Worm (Caenorhabditis elegans) whole organism, late embryonic: ENCODE results near the gene lat-2.

Experiments used
- ceh-48 ChIP-seq: sonication (generic microtip); optimal IDR thresholded peaks from 2 replicates; lab custom pipeline; 2016; ENCODE audit warnings: missing genetic modification characterization, inconsistent platforms, missing compliant biosample characterization
- ceh-9 ChIP-seq: sonication (generic microtip); optimal IDR thresholded peaks from 2 replicates; lab custom pipeline; 2016; ENCODE audit warnings: mild to moderate bottlenecking, missing genetic modification characterization, inconsistent platforms, missing compliant biosample characterization
- dmd-4 ChIP-seq: sonication (generic microtip); optimal IDR thresholded peaks from 2 replicates; lab custom pipeline; 2016; ENCODE audit warnings: borderline replicate concordance, missing genetic modification characterization, missing compliant biosample characterization
- pha-4 ChIP-seq: fragments of 150-350 bp; optimal IDR thresholded peaks from 2 replicates; lab custom pipeline; 2018; ENCODE audit warnings: missing biosample characterization, missing genetic modification reagents, missing genetic modification characterization
- unc-86 ChIP-seq: sonication (generic microtip); optimal IDR thresholded peaks from 2 replicates; lab custom pipeline; 2016; ENCODE audit warnings: missing genetic modification characterization, missing compliant biosample characterization

DNA sequence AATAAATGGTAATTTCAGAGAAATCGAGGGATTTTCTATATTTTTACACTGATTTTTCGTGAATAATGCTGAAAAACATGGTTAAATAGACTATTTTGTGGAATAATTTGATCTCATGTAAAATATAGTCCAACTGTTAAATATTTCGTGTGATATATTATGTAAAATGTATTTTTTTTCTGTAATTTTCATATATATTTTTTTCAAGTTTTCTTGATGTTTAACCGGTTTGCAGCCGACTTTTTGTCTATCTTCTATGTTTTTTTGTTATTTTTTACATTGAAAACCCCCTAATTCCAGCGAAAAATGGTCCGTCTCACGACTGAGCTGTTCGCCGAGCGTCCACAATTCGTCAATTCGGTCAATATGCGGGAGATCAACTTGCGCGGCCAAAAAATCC, 34.8 kb upstream of the lat-2 start, which contains the start of gene mog-2:
- TF ChIP-seq unc-86 (tag; lab: Kevin White, UChicago) (no peak), dmd-4 (tag; lab: Kevin White, UChicago) (no peak), ceh-48 (tag; lab: Kevin White, UChicago) (no peak), pha-4 (no peak), ceh-9 (no peak)
